Worm (Caenorhabditis elegans): Measurements from ENCODE around the gene T07G12.2.

The T07G12.2 gene

DNA sequence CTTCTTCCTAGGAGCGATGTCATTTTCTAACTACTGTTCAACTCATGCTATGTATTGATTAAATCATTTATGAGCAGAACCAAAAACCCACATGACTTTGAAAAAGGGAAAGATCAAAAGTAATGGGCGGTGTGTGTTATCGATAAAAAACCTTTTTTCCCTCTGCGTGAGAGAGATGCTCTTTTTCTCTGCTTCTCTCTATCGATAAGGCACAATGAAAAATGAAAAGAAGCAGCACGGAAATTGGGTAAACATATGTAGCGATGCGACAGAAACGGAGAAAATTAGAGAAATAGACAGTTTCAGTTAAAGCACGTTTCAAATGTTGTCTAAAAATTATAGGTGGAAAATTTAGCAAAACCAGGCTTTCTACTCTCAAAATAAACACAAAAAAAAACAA, 28.2 kb upstream of the T07G12.2 start (continued):
- TF ChIP-seq vab-15 (tag; optimal IDR thresholded peaks at IDR 0.05) (no peak), mdl-1 (tag; optimal IDR thresholded peaks at IDR 0.05) (peak in 1 of 2 experiments; percentile 64), fkh-10 (GFP tag; optimal IDR thresholded peaks at IDR 0.05) (no peak), egl-13 (tag; optimal IDR thresholded peaks at IDR 0.05) (no peak), nhr-28 (tag; optimal IDR thresholded peaks at IDR 0.05) (no peak), hlh-4 (tag; optimal IDR thresholded peaks at IDR 0.05) (no peak), sox-4 (tag; optimal IDR thresholded peaks at IDR 0.05) (no peak), tbx-2 (tag; optimal IDR thresholded peaks at IDR 0.05) (no peak), snu-23 (GFP tag; optimal IDR thresholded peaks at IDR 0.05) (peak; percentile 47), xbp-1 (tag; optimal IDR thresholded peaks at IDR 0.05) (no peak), nhr-237 (tag; optimal IDR thresholded peaks at IDR 0.05) (peak; percentile 6), unc-98 (GFP tag; IDR thresholded peaks at IDR 0.05) (no peak), swsn-7 (tag; optimal IDR thresholded peaks at IDR 0.05) (peak; percentile 44), jun-1 (tag; optimal IDR thresholded peaks at IDR 0.05) (peak; percentile 44), efl-3 (GFP tag; optimal IDR thresholded peaks at IDR 0.05) (no peak)

DNA sequence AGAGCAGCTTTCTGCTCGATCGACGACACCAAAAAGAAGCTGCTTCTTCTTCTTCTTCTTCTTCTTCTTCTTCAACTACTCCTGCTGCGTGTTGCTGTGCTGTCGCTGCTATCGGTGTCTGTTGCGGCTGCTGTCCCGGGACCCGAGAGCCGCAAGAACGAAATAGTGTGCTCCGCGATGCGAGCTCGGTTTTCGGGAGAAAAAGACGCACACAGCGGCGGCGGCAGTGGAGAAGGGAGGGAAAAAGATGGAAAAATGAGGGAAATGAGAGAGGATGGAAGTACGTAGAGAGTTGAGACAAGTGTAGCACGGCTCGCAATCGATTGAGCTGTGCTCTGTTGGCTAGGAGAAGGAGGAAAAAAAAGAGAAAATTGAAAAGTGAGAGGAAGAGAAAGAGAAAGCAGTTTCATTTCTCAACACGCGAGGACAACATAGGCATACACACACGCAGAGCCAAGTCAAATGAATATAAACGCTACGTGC, 26.7 kb upstream of the T07G12.2 start:
- TF ChIP-seq sptf-1 (tag; optimal IDR thresholded peaks at IDR 0.05) (no peak), nhr-12 (tag; optimal IDR thresholded peaks at IDR 0.05) (no peak), ztf-11 (tag; optimal IDR thresholded peaks at IDR 0.05) (peak in 1 of 2 experiments; percentile 34), lin-13 (GFP tag; optimal IDR thresholded peaks at IDR 0.05) (peak; percentile 33), lin-35 (GFP tag; optimal IDR thresholded peaks at IDR 0.05) (peak; percentile 30 to 35), sup-37 (GFP tag; optimal IDR thresholded peaks at IDR 0.05) (no peak), nhr-19 (GFP tag; conservative IDR thresholded peaks at IDR 0.05) (peak; percentile 47; the same call in 1 of the 2 replicates), nhr-85 (tag) (no peak), C04F5.9 (tag; optimal IDR thresholded peaks at IDR 0.05) (no peak), jun-1 (tag; optimal IDR thresholded peaks at IDR 0.05) (peak; percentile 62), ceh-63 (GFP tag; optimal IDR thresholded peaks at IDR 0.05) (no peak), unc-86 (tag; optimal IDR thresholded peaks at IDR 0.05) (peak; percentile 73), nhr-90 (tag; optimal IDR thresholded peaks at IDR 0.05; ENCODE audit: poor library complexity) (no peak), mef-2 (tag; optimal IDR thresholded peaks at IDR 0.05) (peak; percentile 60), ztf-4 (tag; optimal IDR thresholded peaks at IDR 0.05) (peak; percentile 39), C16A3.4 (tag; optimal IDR thresholded peaks at IDR 0.05) (peak; percentile 16), lin-14 (GFP tag; optimal IDR thresholded peaks at IDR 0.05) (peak; percentile 94), ceh-90 (tag; optimal IDR thresholded peaks at IDR 0.05) (no peak), ceh-88 (GFP tag; IDR thresholded peaks at IDR 0.05) (0 out of 2 replicates have a peak, but pooled peaks have one; percentile 21), pag-3 (tag; optimal IDR thresholded peaks at IDR 0.05; ENCODE audit: borderline replicate concordance, insufficient read depth) (no peak), dsc-1 (tag; optimal IDR thresholded peaks at IDR 0.05) (peak; percentile 85), unc-30 (tag; optimal IDR thresholded peaks at IDR 0.05) (no peak), ets-5 (GFP tag; IDR thresholded peaks at IDR 0.05) (no peak), C34B4.2 (tag; optimal IDR thresholded peaks at IDR 0.05) (no peak), egl-27 (tag; optimal IDR thresholded peaks at IDR 0.05) (no peak), irx-1 (tag; optimal IDR thresholded peaks at IDR 0.05) (peak; percentile 36), swsn-7 (tag; optimal IDR thresholded peaks at IDR 0.05) (peak; percentile 69), snpc-4 (tag; optimal IDR thresholded peaks at IDR 0.05) (no peak), efl-1 (optimal IDR thresholded peaks at IDR 0.05) (peak; percentile 41 to 44), efl-1 (GFP tag; optimal IDR thresholded peaks at IDR 0.05 in 1 of 2) (peak; percentile 12 to 23), blmp-1 (tag; optimal IDR thresholded peaks at IDR 0.05) (no peak), elt-2 (tag; optimal IDR thresholded peaks at IDR 0.05) (no peak), F16B12.6 (tag; optimal IDR thresholded peaks at IDR 0.05) (peak; percentile 23), fkh-8 (tag; optimal IDR thresholded peaks at IDR 0.05) (peak; percentile 91), lin-39 (tag; optimal IDR thresholded peaks at IDR 0.05) (no peak), ceh-8 (GFP tag; optimal IDR thresholded peaks at IDR 0.05) (peak; percentile 32), snu-23 (GFP tag; optimal IDR thresholded peaks at IDR 0.05) (peak; percentile 76), rnt-1 (tag; optimal IDR thresholded peaks at IDR 0.05) (peak; percentile 35), nhr-28 (tag; optimal IDR thresholded peaks at IDR 0.05) (no peak), zag-1 (tag; optimal IDR thresholded peaks at IDR 0.05) (peak; percentile 55), vab-15 (tag; optimal IDR thresholded peaks at IDR 0.05) (no peak), nhr-71 (tag; optimal IDR thresholded peaks at IDR 0.05) (peak; percentile 88)
